Worm (Caenorhabditis elegans): ENCODE measurements around the gene cox-6B.

- TF ChIP-seq lin-13 (tag; optimal IDR thresholded peaks at IDR 0.05) (no peak), mep-1 (tag; optimal IDR thresholded peaks at IDR 0.05) (no peak), mab-5 (tag; optimal IDR thresholded peaks at IDR 0.05) (no peak)
Measured at ce11 chrIII:2817847-2818246, 118.4 kb downstream of the cox-6B start.

Measured in whole organism, mixed stage, embryonic.